Fruit fly (Drosophila melanogaster) S2 (cell line): ENCODE data around the gene Ilp2.

ENCODE experiments used
- CG8478 ChIP-seq: fragments of >200 bp; optimal IDR thresholded peaks from 2 replicates; lab custom pipeline; 2018
- CTCF ChIP-seq, 2 experiments: fragments of >200 bp; optimal IDR thresholded peaks; 2 replicates each; lab custom pipeline; 2018

- no peak for TF ChIP-seq CTCF (optimal IDR thresholded peaks at IDR 0.05; lab: Kevin White, UChicago)
- TF ChIP-seq CG8478 (lab: Kevin White, UChicago), result no peak
Observed at dm6 chr3L:9768385-9768784, 31.1 kb upstream of the Ilp2 start.
